Fruit fly (Drosophila melanogaster): ENCODE data around the gene Teh3.

The Teh3 gene

dm6 chr3L:4228187-4228836 is 43.8 kb upstream of the Teh3 start (continued):
- TF ChIP-seq ftz-f1 (GFP tag; optimal IDR thresholded peaks at IDR 0.05) (peak; percentile 78), Hey (tag; optimal IDR thresholded peaks at IDR 0.05) (peak; percentile 72), pho (GFP tag; optimal IDR thresholded peaks at IDR 0.05) (peak; percentile 78), sug (tag; optimal IDR thresholded peaks at IDR 0.05) (peak; percentile 90), Lim3 (GFP tag; IDR thresholded peaks at IDR 0.05) (peak; percentile 96), CG2712 (tag; optimal IDR thresholded peaks at IDR 0.05) (peak; percentile 98), CG12769 (tag; optimal IDR thresholded peaks at IDR 0.05) (peak; percentile 98), Ets65A (GFP tag) (peak; percentile 99), CG10565 (GFP tag; optimal IDR thresholded peaks at IDR 0.05) (peak; percentile 77), sens-2 (GFP tag; IDR thresholded peaks at IDR 0.05) (peak; percentile 98), Aef1 (GFP tag; IDR thresholded peaks at IDR 0.05) (peak; percentile 95), onecut (GFP tag; IDR thresholded peaks at IDR 0.05) (peak; percentile 95), Hmr (GFP tag; optimal IDR thresholded peaks at IDR 0.05) (peak; percentile 90), seq (GFP tag; IDR thresholded peaks at IDR 0.05) (peak; percentile 95), Scr (GFP tag; IDR thresholded peaks at IDR 0.05; ENCODE audit: partially characterized antibody) (no peak), grau (tag; optimal IDR thresholded peaks at IDR 0.05) (peak; percentile 94), Deaf1 (tag; optimal IDR thresholded peaks at IDR 0.05) (peak; percentile 81), so (GFP tag; IDR thresholded peaks at IDR 0.05) (peak; percentile 97), BtbVII (GFP tag; optimal IDR thresholded peaks at IDR 0.05) (peak; percentile 90), CG3847 (GFP tag; IDR thresholded peaks at IDR 0.05) (peak; percentile 92), fd102C (GFP tag; optimal IDR thresholded peaks at IDR 0.05) (peak; percentile 46), CG8924 (tag; optimal IDR thresholded peaks at IDR 0.05) (peak; percentile 97), CG31224 (GFP tag; IDR thresholded peaks at IDR 0.05) (peak; percentile 82), Hr51 (GFP tag; optimal IDR thresholded peaks at IDR 0.05) (peak; percentile 89 to 97), Kr (GFP tag; optimal IDR thresholded peaks at IDR 0.05) (peak; percentile 39), her (GFP tag; optimal IDR thresholded peaks at IDR 0.05) (peak; percentile 80), CG6689 (GFP tag; IDR thresholded peaks at IDR 0.05) (peak; percentile 96), PHDP (tag; optimal IDR thresholded peaks at IDR 0.05) (peak; percentile 95), CG31365 (tag; optimal IDR thresholded peaks at IDR 0.05) (peak; percentile 76), CG7372 (GFP tag; IDR thresholded peaks at IDR 0.05) (peak; percentile 92), zf30C (GFP tag; optimal IDR thresholded peaks at IDR 0.05) (peak; percentile 91), bcd (GFP tag; optimal IDR thresholded peaks at IDR 0.05) (peak; percentile 92), dysf (GFP tag; IDR thresholded peaks at IDR 0.05) (peak; percentile 97), ase (GFP tag; IDR thresholded peaks at IDR 0.05) (peak; percentile 97), usp (GFP tag; optimal IDR thresholded peaks at IDR 0.05) (no peak), CG9932 (GFP tag; IDR thresholded peaks at IDR 0.05) (peak; percentile 67), bowl (GFP tag; IDR thresholded peaks at IDR 0.05) (peak; percentile 93), CG11398 (GFP tag; optimal IDR thresholded peaks at IDR 0.05) (peak; percentile 91), sna (GFP tag; IDR thresholded peaks at IDR 0.05; ENCODE audit: partially characterized antibody) (no peak), sr (GFP tag; IDR thresholded peaks at IDR 0.05) (peak; percentile 89), shn (GFP tag; optimal IDR thresholded peaks at IDR 0.05) (peak; percentile 95), row (GFP tag; IDR thresholded peaks at IDR 0.05) (peak; percentile 97), klu (GFP tag; IDR thresholded peaks at IDR 0.05) (peak; percentile 87), sc (optimal IDR thresholded peaks at IDR 0.05) (no peak), sc (GFP tag; optimal IDR thresholded peaks at IDR 0.05) (peak; percentile 95), psq (GFP tag; optimal IDR thresholded peaks at IDR 0.05) (peak; percentile 92), Asciz (GFP tag; optimal IDR thresholded peaks at IDR 0.05) (peak; percentile 95), gro (GFP tag; optimal IDR thresholded peaks at IDR 0.05) (peak; percentile 49), croc (GFP tag; conservative IDR thresholded peaks at IDR 0.05) (peak; percentile 97), Dek (tag; optimal IDR thresholded peaks at IDR 0.05) (peak; percentile 92), CG18011 (GFP tag; optimal IDR thresholded peaks at IDR 0.05) (peak; percentile 74)

All from whole organism, embryonic.